Fruit fly (Drosophila melanogaster) whole organism, embryonic: ENCODE measurements around the gene CG13842.

ENCODE experiments used
- ATbp ChIP-seq: fragments of 200-800 bp; sonication (Bioruptor generic); optimal IDR thresholded peaks from 2 replicates; lab custom pipeline; 2017; ENCODE audit warnings: missing biosample characterization, mild to moderate bottlenecking, missing genetic modification characterization, missing genetic modification reagents
- CG10959 ChIP-seq: fragments of 200-800 bp; sonication (Bioruptor generic); IDR thresholded peaks from 2 replicates; pipeline ENCODE4 v1.3.6; 2022; ENCODE audit warnings: missing biosample characterization, missing genetic modification characterization
- CG12744 ChIP-seq: fragments of 200-800 bp; sonication (Bioruptor generic); optimal IDR thresholded peaks from 2 replicates; lab custom pipeline; 2016; ENCODE audit warnings: missing biosample characterization, missing genetic modification characterization
- CG14050 ChIP-seq: fragments of 200-800 bp; sonication (Bioruptor generic); IDR thresholded peaks from 3 replicates; pipeline ENCODE4 v1.3.6; 2022; ENCODE audit warnings: missing biosample characterization, missing genetic modification characterization
- CG14667 ChIP-seq: fragments of 200-800 bp; sonication (Bioruptor generic); IDR thresholded peaks from 2 replicates; pipeline ENCODE4 v1.3.6; 2022; ENCODE audit warnings: missing biosample characterization, missing genetic modification characterization
- CG16779 ChIP-seq: fragments of 200-800 bp; sonication (Bioruptor generic); IDR thresholded peaks from 2 replicates; pipeline ENCODE4 v1.3.6; 2022; ENCODE audit warnings: missing biosample characterization, missing genetic modification characterization
- CG16815 ChIP-seq: fragments of 200-800 bp; sonication (Bioruptor generic); optimal IDR thresholded peaks from 3 replicates; lab custom pipeline; 2017; ENCODE audit warnings: missing biosample characterization, mild to moderate bottlenecking, missing genetic modification characterization
- CG17361 ChIP-seq: fragments of 200-800 bp; sonication (Bioruptor generic); IDR thresholded peaks from 3 replicates; pipeline ENCODE4 v1.3.6; 2022; ENCODE audit warnings: missing biosample characterization, missing genetic modification characterization
- CG1832 ChIP-seq: fragments of 200-800 bp; sonication (Bioruptor generic); optimal IDR thresholded peaks from 2 replicates; lab custom pipeline; 2017; ENCODE audit warnings: missing biosample characterization, mild to moderate bottlenecking, missing genetic modification characterization, inconsistent platforms
- CG3407 ChIP-seq: fragments of 200-800 bp; sonication (Bioruptor generic); optimal IDR thresholded peaks from 2 replicates; lab custom pipeline; 2018; ENCODE audit warnings: missing biosample characterization, mild to moderate bottlenecking, missing genetic modification characterization
- CG4360 ChIP-seq: fragments of 200-800 bp; sonication (Bioruptor generic); IDR thresholded peaks from 2 replicates; pipeline ENCODE4 v1.3.6; 2022; ENCODE audit warnings: missing biosample characterization, missing genetic modification characterization
- CG4854 ChIP-seq: fragments of 200-800 bp; sonication (Bioruptor generic); optimal IDR thresholded peaks from 2 replicates; lab custom pipeline; 2016; ENCODE audit warnings: missing biosample characterization, missing genetic modification characterization, inconsistent platforms
- CG6689 ChIP-seq: fragments of 200-800 bp; sonication (Bioruptor generic); IDR thresholded peaks from 2 replicates; pipeline ENCODE4 v1.3.6; 2022; ENCODE audit warnings: missing biosample characterization, missing genetic modification characterization
- CG7556 ChIP-seq: fragments of 200-800 bp; sonication (Bioruptor generic); optimal IDR thresholded peaks from 2 replicates; lab custom pipeline; 2017; ENCODE audit warnings: missing biosample characterization, mild to moderate bottlenecking, missing genetic modification characterization
- CG7745 ChIP-seq: fragments of 200-800 bp; sonication (Bioruptor generic); optimal IDR thresholded peaks from 2 replicates; lab custom pipeline; 2018; ENCODE audit warnings: missing biosample characterization, mild to moderate bottlenecking, missing genetic modification characterization, moderate library complexity
- CG7928 ChIP-seq: fragments of 200-800 bp; sonication (Bioruptor generic); optimal IDR thresholded peaks from 2 replicates; lab custom pipeline; 2017; ENCODE audit warnings: missing biosample characterization, mild to moderate bottlenecking, missing genetic modification characterization
- Dfd ChIP-seq, 2 experiments: fragments of >200 bp; optimal IDR thresholded peaks; 2 replicates each; lab custom pipeline; 2017; ENCODE audit warnings: missing biosample characterization in 2 of 2, missing genetic modification characterization in 2 of 2
- E2f1 ChIP-seq: fragments of 200-800 bp; sonication (Bioruptor generic); IDR thresholded peaks from 2 replicates; pipeline ENCODE4 v1.3.6; 2022; ENCODE audit warnings: missing biosample characterization, missing genetic modification characterization
- Ets65A ChIP-seq: fragments of 200-800 bp; sonication (Bioruptor generic); peaks from one replicate; lab custom pipeline; 2016; ENCODE audit warnings: missing biosample characterization, missing genetic modification characterization
- Jarid2 ChIP-seq: fragments of 200-800 bp; sonication (Bioruptor generic); optimal IDR thresholded peaks from 3 replicates; lab custom pipeline; 2017; ENCODE audit warnings: mild to moderate bottlenecking, missing biosample characterization, missing genetic modification reagents, missing genetic modification characterization
- MBD-R2 ChIP-seq: fragments of 200-800 bp; sonication (Bioruptor generic); IDR thresholded peaks from 2 replicates; pipeline ENCODE4 v1.3.6; 2022; ENCODE audit warnings: missing biosample characterization, missing genetic modification characterization
- Med ChIP-seq: fragments of 200-800 bp; sonication (Bioruptor generic); peaks from one replicate; lab custom pipeline; 2016; ENCODE audit warnings: missing biosample characterization, missing genetic modification characterization, mild to moderate bottlenecking, inconsistent platforms, moderate library complexity
- Mes4 ChIP-seq: fragments of 200-800 bp; sonication (Bioruptor generic); optimal IDR thresholded peaks from 2 replicates; lab custom pipeline; 2016; ENCODE audit warnings: missing biosample characterization, missing genetic modification characterization
- Mrtf ChIP-seq: fragments of 200-800 bp; sonication (Bioruptor generic); IDR thresholded peaks from 3 replicates; pipeline ENCODE4 v1.3.6; 2022; ENCODE audit warnings: missing biosample characterization, missing genetic modification characterization
- NC2α ChIP-seq: fragments of 200-800 bp; sonication (Bioruptor generic); optimal IDR thresholded peaks from 2 replicates; lab custom pipeline; 2016; ENCODE audit warnings: missing biosample characterization, missing genetic modification characterization
- Nf-YB ChIP-seq: fragments of 200-800 bp; sonication (Bioruptor generic); optimal IDR thresholded peaks from 3 replicates; lab custom pipeline; 2019; ENCODE audit warnings: missing biosample characterization, mild to moderate bottlenecking, missing genetic modification characterization, moderate library complexity
- Six4 ChIP-seq: fragments of 200-800 bp; sonication (Bioruptor generic); optimal IDR thresholded peaks from 2 replicates; lab custom pipeline; 2016; ENCODE audit warnings: missing biosample characterization, missing genetic modification characterization
- Trl ChIP-seq, 3 experiments: fragments of >200 bp in 2 of 3; fragments of 200-800 bp in 1 of 3; sonication (Bioruptor generic) in 1 of 3; optimal IDR thresholded peaks; 2 replicates in 1 of 3; 3 replicates in 2 of 3; lab custom pipeline; 2016 to 2017; ENCODE audit warnings: missing biosample characterization in 1 of 3, missing genetic modification characterization in 1 of 3
- ash1 ChIP-seq: fragments of 200-800 bp; sonication (Bioruptor generic); optimal IDR thresholded peaks from 2 replicates; lab custom pipeline; 2018; ENCODE audit warnings: missing biosample characterization, mild to moderate bottlenecking, missing genetic modification characterization
- bbx ChIP-seq: fragments of 200-800 bp; sonication (Bioruptor generic); IDR thresholded peaks from 2 replicates; pipeline ENCODE4 v1.3.6; 2022; ENCODE audit warnings: missing biosample characterization, missing genetic modification characterization; ENCODE audit not compliant: partially characterized antibody
- bowl ChIP-seq: fragments of 200-800 bp; sonication (Bioruptor generic); IDR thresholded peaks from 2 replicates; pipeline ENCODE4 v1.3.6; 2022; ENCODE audit warnings: missing biosample characterization, missing genetic modification characterization
- bsh ChIP-seq, 2 experiments: fragments of 200-800 bp; sonication (Bioruptor generic); optimal IDR thresholded peaks; 2 replicates each; lab custom pipeline; 2017 to 2018; ENCODE audit warnings: mild to moderate bottlenecking in 2 of 2, missing biosample characterization in 2 of 2, missing genetic modification characterization in 2 of 2, moderate library complexity in 1 of 2
- crp ChIP-seq, 2 experiments: fragments of 200-800 bp; sonication (Bioruptor generic); optimal IDR thresholded peaks; 2 replicates in 1 of 2; 3 replicates in 1 of 2; lab custom pipeline; 2017; ENCODE audit warnings: missing biosample characterization in 2 of 2, missing genetic modification characterization in 2 of 2, mild to moderate bottlenecking in 1 of 2, moderate library complexity in 1 of 2
- emc ChIP-seq: fragments of 200-800 bp; sonication (Bioruptor generic); optimal IDR thresholded peaks from 2 replicates; lab custom pipeline; 2016; ENCODE audit warnings: missing biosample characterization, missing genetic modification characterization
- fu2 ChIP-seq: fragments of 200-800 bp; sonication (Bioruptor generic); optimal IDR thresholded peaks from 2 replicates; lab custom pipeline; 2016; ENCODE audit warnings: missing biosample characterization, missing genetic modification characterization
- gcm ChIP-seq: fragments of 200-800 bp; sonication (Bioruptor generic); optimal IDR thresholded peaks from 2 replicates; lab custom pipeline; 2019; ENCODE audit warnings: missing biosample characterization, mild to moderate bottlenecking, missing genetic modification characterization, moderate library complexity
- gt ChIP-seq: fragments of 200-800 bp; sonication (Bioruptor generic); IDR thresholded peaks from 2 replicates; pipeline ENCODE4 v1.3.6; 2022; ENCODE audit warnings: missing biosample characterization, missing genetic modification characterization
- lbe ChIP-seq: fragments of 200-800 bp; sonication (Bioruptor generic); optimal IDR thresholded peaks from 2 replicates; lab custom pipeline; 2016; ENCODE audit warnings: missing biosample characterization, mild to moderate bottlenecking, missing genetic modification characterization
- p53 ChIP-seq: fragments of 200-800 bp; sonication (Bioruptor generic); optimal IDR thresholded peaks from 2 replicates; lab custom pipeline; 2016; ENCODE audit warnings: missing biosample characterization, missing genetic modification characterization
- pb ChIP-seq: fragments of 200-800 bp; sonication (Bioruptor generic); optimal IDR thresholded peaks from 3 replicates; lab custom pipeline; 2016; ENCODE audit warnings: missing biosample characterization, missing genetic modification characterization
- pita ChIP-seq: fragments of 200-800 bp; sonication (Bioruptor generic); optimal IDR thresholded peaks from 2 replicates; lab custom pipeline; 2017; ENCODE audit warnings: missing biosample characterization, mild to moderate bottlenecking, missing genetic modification characterization
- ranshi ChIP-seq: fragments of 200-800 bp; sonication (Bioruptor generic); IDR thresholded peaks from 2 replicates; pipeline ENCODE4 v1.3.6; 2022; ENCODE audit warnings: missing biosample characterization, missing genetic modification characterization
- run ChIP-seq: fragments of 200-800 bp; sonication (Bioruptor generic); optimal IDR thresholded peaks from 3 replicates; lab custom pipeline; 2018; ENCODE audit warnings: missing biosample characterization, mild to moderate bottlenecking, missing genetic modification characterization
- salm ChIP-seq: fragments of 200-800 bp; sonication (Bioruptor generic); optimal IDR thresholded peaks from 2 replicates; lab custom pipeline; 2018; ENCODE audit warnings: missing biosample characterization, mild to moderate bottlenecking, missing genetic modification characterization
- sr ChIP-seq: fragments of 200-800 bp; sonication (Bioruptor generic); IDR thresholded peaks from 3 replicates; pipeline ENCODE4 v1.3.6; 2022; ENCODE audit warnings: missing biosample characterization, missing genetic modification characterization
- tna ChIP-seq: fragments of 200-800 bp; sonication (Bioruptor generic); IDR thresholded peaks from 2 replicates; pipeline ENCODE4 v1.3.6; 2022; ENCODE audit warnings: missing biosample characterization, missing genetic modification characterization; ENCODE audit not compliant: partially characterized antibody
- trh ChIP-seq: fragments of 200-800 bp; sonication (Bioruptor generic); optimal IDR thresholded peaks from 2 replicates; lab custom pipeline; 2016; ENCODE audit warnings: missing biosample characterization, missing genetic modification characterization
- usp ChIP-seq: fragments of >200 bp; optimal IDR thresholded peaks from 2 replicates; lab custom pipeline; 2017; ENCODE audit warnings: missing biosample characterization, missing genetic modification characterization
- zen ChIP-seq: fragments of 200-800 bp; sonication (Bioruptor generic); optimal IDR thresholded peaks from 3 replicates; lab custom pipeline; 2018; ENCODE audit warnings: missing biosample characterization, mild to moderate bottlenecking, missing genetic modification characterization, moderate library complexity

CG13842 gene

dm6 chr3R:22724149-22724973, 17.3 kb upstream of the CG13842 start, which contains the start of gene Irp-1A (continued):
- TF ChIP-seq E2f1 (GFP tag; lab: Robert Waterston, UW) (peak; percentile 84), Mrtf (GFP tag; lab: Robert Waterston, UW) (peak; percentile 35; the same call in 1 of the 3 replicates), zen (tag; lab: Kevin White, UChicago) (peak; percentile 57), Trl (optimal IDR thresholded peaks at IDR 0.05; lab: Kevin White, UChicago) (no peak), Trl (GFP tag; optimal IDR thresholded peaks at IDR 0.05; lab: Kevin White, UChicago) (no peak), crp (GFP tag; optimal IDR thresholded peaks at IDR 0.05; lab: Kevin White, UChicago) (peak in 1 of 2 experiments; percentile 7), usp (no peak), CG14667 (GFP tag; lab: Robert Waterston, UW) (peak; percentile 55; the same call in 1 of the 2 replicates), CG7556 (GFP tag; lab: Kevin White, UChicago) (peak; percentile 77), trh (no peak), CG10959 (GFP tag; lab: Robert Waterston, UW) (no peak), ATbp (GFP tag; lab: Kevin White, UChicago) (peak; percentile 21), CG1832 (GFP tag; lab: Kevin White, UChicago) (no peak), bowl (GFP tag; lab: Robert Waterston, UW) (0 out of 2 replicates have a peak, but pooled peaks have one; percentile 23), CG7928 (GFP tag; lab: Kevin White, UChicago) (peak; percentile 12), Med (GFP tag; lab: Kevin White, UChicago) (peak; percentile 82), CG16779 (GFP tag; lab: Robert Waterston, UW) (no peak), pb (GFP tag; lab: Kevin White, UChicago) (no peak), ash1 (GFP tag; lab: Kevin White, UChicago) (no peak), CG14050 (GFP tag; lab: Robert Waterston, UW) (peak; percentile 36; the same call in 1 of the 3 replicates), Jarid2 (GFP tag; lab: Kevin White, UChicago) (no peak), lbe (peak; percentile 56), p53 (GFP tag; lab: Kevin White, UChicago) (no peak), NC2α (GFP tag; lab: Kevin White, UChicago) (no peak), fu2 (GFP tag; lab: Kevin White, UChicago) (no peak), tna (peak; percentile 62), Six4 (GFP tag; lab: Kevin White, UChicago) (peak; percentile 71), CG6689 (GFP tag; lab: Robert Waterston, UW) (peak; percentile 77), pita (GFP tag; lab: Kevin White, UChicago) (no peak), CG12744 (GFP tag; lab: Kevin White, UChicago) (no peak), run (tag; lab: Kevin White, UChicago) (peak; percentile 67), bbx (GFP tag; lab: Robert Waterston, UW) (peak; percentile 82), bsh (GFP tag; optimal IDR thresholded peaks at IDR 0.05; lab: Kevin White, UChicago) (peak in 1 of 2 experiments; percentile 83), CG3407 (peak; percentile 44), salm (tag; lab: Kevin White, UChicago) (peak; percentile 62), CG16815 (peak; percentile 12), Nf-YB (GFP tag; lab: Kevin White, UChicago) (peak; percentile 65), sr (no peak), MBD-R2 (peak; percentile 82), gcm (peak; percentile 84), emc (GFP tag; lab: Kevin White, UChicago) (no peak), CG4854 (GFP tag; lab: Kevin White, UChicago) (no peak), CG7745 (tag; lab: Kevin White, UChicago) (no peak), CG4360 (GFP tag; lab: Robert Waterston, UW) (peak; percentile 5; the same call in 1 of the 2 replicates), CG17361 (GFP tag; lab: Robert Waterston, UW) (peak; percentile 87), ranshi (GFP tag; lab: Robert Waterston, UW) (peak; percentile 75), gt (no peak), Dfd (GFP tag; optimal IDR thresholded peaks at IDR 0.05; lab: Kevin White, UChicago) (no peak), Mes4 (GFP tag; lab: Kevin White, UChicago) (no peak), Ets65A (no peak)
